Worm (Caenorhabditis elegans): ENCODE data around the gene sav-1.

sav-1 gene

DNA sequence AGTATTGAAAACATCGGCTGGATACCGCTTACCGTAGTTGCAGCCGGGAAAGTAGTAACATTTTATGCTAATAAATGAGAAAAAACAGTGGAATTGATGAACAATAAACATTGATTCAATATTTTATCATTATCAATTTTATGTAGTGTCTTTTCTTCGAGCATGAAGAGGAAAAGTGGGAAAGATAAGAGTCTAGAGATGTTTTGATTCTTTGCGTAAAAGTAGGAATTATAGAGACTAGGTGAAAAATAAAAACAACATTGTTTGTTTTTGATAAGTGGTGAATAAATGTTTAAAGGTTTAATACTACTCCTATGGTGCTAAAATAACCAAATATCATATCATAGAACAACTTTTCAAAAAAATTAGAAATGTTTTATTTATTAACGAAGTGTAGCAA is 24.6 kb downstream of the sav-1 start:
- TF ChIP-seq fos-1 (tag; optimal IDR thresholded peaks at IDR 0.05) (peak; percentile 20), gmeb-1 (tag; optimal IDR thresholded peaks at IDR 0.05) (no peak), aly-2 (tag; optimal IDR thresholded peaks at IDR 0.05) (no peak)

DNA sequence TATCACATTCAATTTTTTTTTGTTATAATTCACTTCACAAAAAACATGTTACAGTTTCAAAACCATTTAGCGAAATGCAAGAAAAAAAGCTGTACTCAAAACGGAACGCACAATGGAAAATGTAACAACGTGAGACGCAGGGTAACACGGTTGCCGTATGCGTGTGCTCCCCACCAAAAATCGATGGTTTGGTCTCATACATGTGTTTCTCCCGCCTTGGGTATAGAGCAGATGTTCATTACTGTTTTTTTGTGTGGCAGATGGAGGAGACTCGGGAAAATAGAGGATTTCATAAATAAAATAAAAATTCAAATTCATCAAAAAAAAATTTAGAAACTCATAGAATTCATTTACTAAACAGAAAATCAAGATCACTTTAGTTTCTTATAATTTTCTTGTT is 26.0 kb downstream of the sav-1 start, which contains the start of gene AH9.3:
TSS of gene AH9.3 (minus strand) at position 101 of the 400 bp plus-strand sequence.
- TF ChIP-seq sma-9 (GFP tag; optimal IDR thresholded peaks at IDR 0.05) (no peak), sma-9 (tag; optimal IDR thresholded peaks at IDR 0.05) (no peak), nhr-11 (tag; optimal IDR thresholded peaks at IDR 0.05) (no peak), lin-13 (GFP tag; optimal IDR thresholded peaks at IDR 0.05) (no peak), unc-62 (GFP tag; optimal IDR thresholded peaks at IDR 0.05) (no peak), sma-3 (GFP tag; optimal IDR thresholded peaks at IDR 0.05) (no peak), ztf-1 (GFP tag; conservative IDR thresholded peaks at IDR 0.05) (no peak), nhr-77 (tag; optimal IDR thresholded peaks at IDR 0.05) (no peak), ceh-16 (tag; optimal IDR thresholded peaks at IDR 0.05) (no peak), zag-1 (tag; optimal IDR thresholded peaks at IDR 0.05) (no peak), snpc-4 (tag; optimal IDR thresholded peaks at IDR 0.05) (no peak), aly-2 (tag; optimal IDR thresholded peaks at IDR 0.05) (no peak), C34F6.9 (tag; optimal IDR thresholded peaks at IDR 0.05) (no peak)

ce11 chrX:2258404-2258803 is 28.6 kb downstream of the sav-1 start:
- TF ChIP-seq ceh-82 (tag; optimal IDR thresholded peaks at IDR 0.05), result no peak
- no peak for TF ChIP-seq dmd-4 (tag; optimal IDR thresholded peaks at IDR 0.05)
- TF ChIP-seq ztf-4 (tag; optimal IDR thresholded peaks at IDR 0.05), result no peak
- no peak for TF ChIP-seq unc-39 (tag; optimal IDR thresholded peaks at IDR 0.05)
- TF ChIP-seq egl-27 (tag; optimal IDR thresholded peaks at IDR 0.05), result no peak
- no peak for TF ChIP-seq lin-13 (GFP tag; optimal IDR thresholded peaks at IDR 0.05)
- no peak for TF ChIP-seq sma-3 (GFP tag; optimal IDR thresholded peaks at IDR 0.05)
- TF ChIP-seq mdl-1 (tag; optimal IDR thresholded peaks at IDR 0.05), result no peak
- peak; percentile 24 for TF ChIP-seq nhr-129 (tag; optimal IDR thresholded peaks at IDR 0.05)
- no peak for TF ChIP-seq ztf-1 (GFP tag; conservative IDR thresholded peaks at IDR 0.05)
- no peak for TF ChIP-seq nhr-237 (tag; optimal IDR thresholded peaks at IDR 0.05)
- no peak for TF ChIP-seq R02D3.7 (tag; optimal IDR thresholded peaks at IDR 0.05)
- no peak for TF ChIP-seq alr-1 (tag; optimal IDR thresholded peaks at IDR 0.05)
- TF ChIP-seq gmeb-1 (tag; optimal IDR thresholded peaks at IDR 0.05), result no peak
- no peak for TF ChIP-seq nhr-10 (tag; optimal IDR thresholded peaks at IDR 0.05)
- TF ChIP-seq nhr-11 (tag; optimal IDR thresholded peaks at IDR 0.05), result no peak
- no peak for TF ChIP-seq zag-1 (tag; optimal IDR thresholded peaks at IDR 0.05)
- peak; percentile 70 for TF ChIP-seq fos-1 (tag; optimal IDR thresholded peaks at IDR 0.05)
- TF ChIP-seq F13H6.1 (tag; optimal IDR thresholded peaks at IDR 0.05), result peak; percentile 5
- TF ChIP-seq mab-5 (tag; optimal IDR thresholded peaks at IDR 0.05), result no peak
- TF ChIP-seq unc-62 (GFP tag; optimal IDR thresholded peaks at IDR 0.05), result no peak
- TF ChIP-seq mbf-1 (tag; optimal IDR thresholded peaks at IDR 0.05), result no peak
- no peak for TF ChIP-seq skn-1 (tag; optimal IDR thresholded peaks at IDR 0.05)
- no peak for TF ChIP-seq nhr-23 (tag; optimal IDR thresholded peaks at IDR 0.05)
- TF ChIP-seq crh-2 (tag; optimal IDR thresholded peaks at IDR 0.05), result no peak
- no peak for TF ChIP-seq C34F6.9 (tag; optimal IDR thresholded peaks at IDR 0.05)
- no peak for TF ChIP-seq ZK546.5 (tag; optimal IDR thresholded peaks at IDR 0.05)
- TF ChIP-seq blmp-1 (tag; optimal IDR thresholded peaks at IDR 0.05; ENCODE audit: insufficient read depth), result no peak
- TF ChIP-seq nhr-12 (tag; optimal IDR thresholded peaks at IDR 0.05), result no peak
- TF ChIP-seq unc-55 (GFP tag; optimal IDR thresholded peaks at IDR 0.05), result peak; percentile 6
- TF ChIP-seq nhr-25 (tag; optimal IDR thresholded peaks at IDR 0.05), result no peak
- no peak for TF ChIP-seq lin-11 (tag; optimal IDR thresholded peaks at IDR 0.05)
- TF ChIP-seq nhr-6 (tag; optimal IDR thresholded peaks at IDR 0.05), result no peak

DNA sequence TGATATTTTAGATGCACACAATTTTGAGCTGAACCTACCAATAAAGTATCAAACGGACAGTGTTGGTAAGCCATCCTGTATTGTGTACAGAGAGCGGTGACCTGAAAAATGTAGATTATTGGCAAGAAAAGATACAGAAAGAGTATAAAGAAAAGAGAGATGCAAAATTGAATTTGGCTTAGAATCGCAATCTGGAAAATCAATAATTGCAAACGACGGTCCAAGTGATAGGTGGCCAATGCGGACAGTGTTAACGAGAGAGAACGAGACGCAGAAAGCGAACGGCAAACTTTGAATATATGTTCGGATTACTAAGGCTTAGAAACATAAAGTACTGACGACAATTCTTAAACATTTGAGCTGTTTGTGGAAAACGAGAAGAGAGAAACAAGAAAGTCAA is 29.0 kb downstream of the sav-1 start, which contains the start of gene crn-4:
TSS of gene crn-4 (minus strand) at position 101 of the 400 bp plus-strand sequence.
- TF ChIP-seq peb-1 (tag; optimal IDR thresholded peaks at IDR 0.05), result no peak
